Worm (Caenorhabditis elegans): Measurements from ENCODE around the gene let-70.

ce11 chrIV:11048871-11049270 lies 33.2 kb downstream of the let-70 start, which contains the start of gene F36H1.11:
- TF ChIP-seq F13C5.2 (tag; optimal IDR thresholded peaks at IDR 0.05) (no peak), flt-1 (GFP tag; IDR thresholded peaks at IDR 0.05) (no peak), ceh-13 (GFP tag; optimal IDR thresholded peaks at IDR 0.05) (no peak), sea-1 (GFP tag; conservative IDR thresholded peaks at IDR 0.05) (no peak)
